Fruit fly (Drosophila melanogaster) whole organism, adult: Measurements from ENCODE around the gene TotB.

ENCODE experiments used
- CG11617 ChIP-seq: fragments of 200-800 bp; sonication (Bioruptor generic); optimal IDR thresholded peaks from 2 replicates; lab custom pipeline; 2017; ENCODE audit warnings: mild to moderate bottlenecking, missing biosample characterization, missing genetic modification reagents, missing genetic modification characterization
- CG12768 ChIP-seq: fragments of 200-800 bp; sonication (Bioruptor generic); optimal IDR thresholded peaks from 2 replicates; lab custom pipeline; 2017; ENCODE audit warnings: missing biosample characterization, missing genetic modification characterization, mild to moderate bottlenecking, moderate library complexity, missing genetic modification reagents
- CG14711 ChIP-seq: fragments of 200-800 bp; sonication (Bioruptor generic); optimal IDR thresholded peaks from 2 replicates; lab custom pipeline; 2018; ENCODE audit warnings: missing biosample characterization, mild to moderate bottlenecking, missing genetic modification characterization, moderate library complexity
- CG1620 ChIP-seq: fragments of 200-800 bp; sonication (Bioruptor generic); optimal IDR thresholded peaks from 2 replicates; lab custom pipeline; 2016; ENCODE audit warnings: missing biosample characterization, missing genetic modification characterization
- CG33017 ChIP-seq: fragments of 200-800 bp; sonication (Bioruptor generic); optimal IDR thresholded peaks from 2 replicates; lab custom pipeline; 2018; ENCODE audit warnings: missing biosample characterization, mild to moderate bottlenecking, missing genetic modification characterization, moderate library complexity
- CG5204 ChIP-seq: fragments of 200-800 bp; sonication (Bioruptor generic); optimal IDR thresholded peaks from 2 replicates; lab custom pipeline; 2016; ENCODE audit warnings: missing biosample characterization, missing genetic modification characterization
- CG7045 ChIP-seq: fragments of 200-800 bp; sonication (Bioruptor generic); optimal IDR thresholded peaks from 2 replicates; lab custom pipeline; 2017; ENCODE audit warnings: missing biosample characterization, mild to moderate bottlenecking, missing genetic modification characterization
- CG7101 ChIP-seq: fragments of 200-800 bp; sonication (Bioruptor generic); optimal IDR thresholded peaks from 2 replicates; lab custom pipeline; 2018; ENCODE audit warnings: missing biosample characterization, mild to moderate bottlenecking, missing genetic modification characterization, moderate library complexity
- Clk ChIP-seq: fragments of 200-800 bp; sonication (Bioruptor generic); optimal IDR thresholded peaks from 2 replicates; lab custom pipeline; 2017; ENCODE audit warnings: missing biosample characterization, missing genetic modification characterization
- Crg-1 ChIP-seq: fragments of 200-800 bp; sonication (Bioruptor generic); optimal IDR thresholded peaks from 2 replicates; lab custom pipeline; 2016; ENCODE audit warnings: missing biosample characterization, missing genetic modification characterization
- Hr96 ChIP-seq: fragments of 200-800 bp; sonication (Bioruptor generic); optimal IDR thresholded peaks from 2 replicates; lab custom pipeline; 2016; ENCODE audit warnings: missing biosample characterization, missing genetic modification characterization
- Mnt ChIP-seq: fragments of 200-800 bp; sonication (Bioruptor generic); optimal IDR thresholded peaks from 2 replicates; lab custom pipeline; 2016; ENCODE audit warnings: missing biosample characterization, mild to moderate bottlenecking, missing genetic modification characterization
- bab1 ChIP-seq: fragments of 200-800 bp; sonication (Bioruptor generic); optimal IDR thresholded peaks from 3 replicates; lab custom pipeline; 2019; ENCODE audit warnings: missing biosample characterization, mild to moderate bottlenecking, missing genetic modification characterization, moderate library complexity
- cic ChIP-seq: fragments of 200-800 bp; sonication (Bioruptor generic); optimal IDR thresholded peaks from 2 replicates; lab custom pipeline; 2017; ENCODE audit warnings: missing biosample characterization, mild to moderate bottlenecking, missing genetic modification characterization, moderate library complexity
- cnc ChIP-seq, 2 experiments: fragments of >200 bp; optimal IDR thresholded peaks; 2 replicates each; lab custom pipeline; 2017
- kay ChIP-seq: fragments of 200-800 bp; sonication (Bioruptor generic); peaks from one replicate; lab custom pipeline; 2016; ENCODE audit warnings: missing biosample characterization, missing genetic modification characterization, borderline replicate concordance
- ovo ChIP-seq: fragments of 200-800 bp; sonication (Bioruptor generic); optimal IDR thresholded peaks from 2 replicates; lab custom pipeline; 2016; ENCODE audit warnings: missing biosample characterization, missing genetic modification characterization
- pad ChIP-seq: fragments of 200-800 bp; sonication (Bioruptor generic); optimal IDR thresholded peaks from 3 replicates; lab custom pipeline; 2017; ENCODE audit warnings: missing biosample characterization, missing genetic modification characterization, mild to moderate bottlenecking, moderate library complexity, missing genetic modification reagents
- tj ChIP-seq: fragments of 200-800 bp; sonication (Bioruptor generic); optimal IDR thresholded peaks from 3 replicates; lab custom pipeline; 2017; ENCODE audit warnings: missing biosample characterization, mild to moderate bottlenecking, missing genetic modification characterization, moderate library complexity
- toe ChIP-seq: fragments of 200-800 bp; sonication (Bioruptor generic); optimal IDR thresholded peaks from 2 replicates; lab custom pipeline; 2016; ENCODE audit warnings: missing biosample characterization, missing genetic modification characterization

Gene TotB

dm6 chr3R:20837242-20837664, 36.5 kb upstream of the TotB start:
- no peak for TF ChIP-seq CG14711 (tag; lab: Kevin White, UChicago)
- no peak for TF ChIP-seq ovo (GFP tag; lab: Kevin White, UChicago)
- no peak for TF ChIP-seq CG1620
- TF ChIP-seq toe (GFP tag; lab: Kevin White, UChicago) = no peak
- TF ChIP-seq Hr96 (GFP tag; lab: Kevin White, UChicago) = no peak
- no peak for TF ChIP-seq CG5204 (GFP tag; lab: Kevin White, UChicago)
- TF ChIP-seq cnc (optimal IDR thresholded peaks at IDR 0.05; lab: Kevin White, UChicago) = no peak
- no peak for TF ChIP-seq pad (GFP tag; lab: Kevin White, UChicago)
- no peak for TF ChIP-seq CG11617 (GFP tag; lab: Kevin White, UChicago)
- no peak for TF ChIP-seq CG7045 (GFP tag; lab: Kevin White, UChicago)
- TF ChIP-seq cic (GFP tag; lab: Kevin White, UChicago) = peak; percentile 48
- no peak for TF ChIP-seq tj
- no peak for TF ChIP-seq CG12768 (GFP tag; lab: Kevin White, UChicago)
- TF ChIP-seq Clk = no peak
- TF ChIP-seq kay (GFP tag; lab: Kevin White, UChicago) = peak; percentile 76
- TF ChIP-seq Mnt (GFP tag; lab: Kevin White, UChicago) = no peak
- TF ChIP-seq Crg-1 (GFP tag; lab: Kevin White, UChicago) = no peak

- TF ChIP-seq bab1 = peak; percentile 52
- TF ChIP-seq CG33017 (tag; lab: Kevin White, UChicago) = no peak
- peak; percentile 39 for TF ChIP-seq ovo (GFP tag; lab: Kevin White, UChicago)
- peak; percentile 64 for TF ChIP-seq CG12768 (GFP tag; lab: Kevin White, UChicago)
- TF ChIP-seq cic (GFP tag; lab: Kevin White, UChicago) = peak; percentile 99
- peak; percentile 20 for TF ChIP-seq tj
- TF ChIP-seq Mnt (GFP tag; lab: Kevin White, UChicago) = peak; percentile 51
- TF ChIP-seq pad (GFP tag; lab: Kevin White, UChicago) = no peak
These were observed 35.0 kb upstream of the TotB start for dm6 chr3R:20838787-20839186.

dm6 chr3R:20841840-20842239, 31.9 kb upstream of the TotB start, which contains the start of gene CG15695:
Gene CG15695, plus strand, starts transcription at chr3R:20842140.
- TF ChIP-seq cic (GFP tag; lab: Kevin White, UChicago) (no peak), Crg-1 (GFP tag; lab: Kevin White, UChicago) (no peak), CG7101 (tag; lab: Kevin White, UChicago) (no peak), Clk (no peak), kay (GFP tag; lab: Kevin White, UChicago) (no peak), cnc (optimal IDR thresholded peaks at IDR 0.05; lab: Kevin White, UChicago) (no peak), CG12768 (GFP tag; lab: Kevin White, UChicago) (no peak), ovo (GFP tag; lab: Kevin White, UChicago) (no peak), CG11617 (GFP tag; lab: Kevin White, UChicago) (no peak), CG33017 (tag; lab: Kevin White, UChicago) (no peak), Mnt (GFP tag; lab: Kevin White, UChicago) (no peak), toe (GFP tag; lab: Kevin White, UChicago) (no peak), CG1620 (no peak), CG14711 (tag; lab: Kevin White, UChicago) (no peak), bab1 (no peak), CG5204 (GFP tag; lab: Kevin White, UChicago) (no peak), Hr96 (GFP tag; lab: Kevin White, UChicago) (no peak)

dm6 chr3R:20845493-20845892, 28.2 kb upstream of the TotB start:
- TF ChIP-seq CG7101 (tag; lab: Kevin White, UChicago) (no peak), CG1620 (no peak), Crg-1 (GFP tag; lab: Kevin White, UChicago) (no peak), cnc (optimal IDR thresholded peaks at IDR 0.05; lab: Kevin White, UChicago) (no peak), CG11617 (GFP tag; lab: Kevin White, UChicago) (no peak), kay (GFP tag; lab: Kevin White, UChicago) (no peak), CG12768 (GFP tag; lab: Kevin White, UChicago) (no peak), bab1 (no peak), CG14711 (tag; lab: Kevin White, UChicago) (no peak)

DNA sequence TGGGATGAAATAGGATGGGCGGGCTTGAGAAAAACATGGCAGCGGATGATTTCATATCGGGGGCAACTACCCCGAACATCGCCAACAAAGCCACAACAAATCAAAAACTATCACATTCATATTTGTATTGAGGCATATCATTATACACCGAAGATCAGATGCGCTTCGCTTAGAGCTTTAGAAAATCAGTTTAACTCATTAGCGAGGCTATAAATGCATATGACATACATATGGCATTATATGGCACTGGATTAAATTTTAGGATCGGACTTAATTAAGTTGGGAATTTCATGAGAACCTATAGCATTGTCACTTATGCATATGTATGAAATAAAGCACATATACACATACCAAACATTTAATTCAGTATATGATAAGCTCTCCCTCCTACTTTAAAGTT, 27.4 kb upstream of the TotB start:
- TF ChIP-seq kay (GFP tag; lab: Kevin White, UChicago) (peak; percentile 48), ovo (GFP tag; lab: Kevin White, UChicago) (no peak), Clk (no peak), CG1620 (no peak)

- TF ChIP-seq Clk = no peak
- no peak for TF ChIP-seq CG33017 (tag; lab: Kevin White, UChicago)
- no peak for TF ChIP-seq Crg-1 (GFP tag; lab: Kevin White, UChicago)
- no peak for TF ChIP-seq toe (GFP tag; lab: Kevin White, UChicago)
- TF ChIP-seq tj = no peak
- TF ChIP-seq CG12768 (GFP tag; lab: Kevin White, UChicago) = no peak
- no peak for TF ChIP-seq CG7045 (GFP tag; lab: Kevin White, UChicago)
- no peak for TF ChIP-seq CG14711 (tag; lab: Kevin White, UChicago)
These were observed 27.0 kb upstream of the TotB start, which contains the start of gene CG15696 for dm6 chr3R:20846768-20847167. Gene CG15696, plus strand, starts transcription at chr3R:20847068.
